Fruit fly (Drosophila melanogaster) Kc167 (cell line): ENCODE results near the gene Plod.

Experiments
- Myc ChIP-seq: fragments of >200 bp; optimal IDR thresholded peaks from 2 replicates; lab custom pipeline; 2017; ENCODE audit warnings: missing external identifiers
- Sin3A ChIP-seq: fragments of >200 bp; optimal IDR thresholded peaks from 2 replicates; lab custom pipeline; 2018; ENCODE audit warnings: missing external identifiers
- h ChIP-seq: fragments of >200 bp; optimal IDR thresholded peaks from 3 replicates; lab custom pipeline; 2018; ENCODE audit warnings: missing external identifiers
- insv ChIP-seq: fragments of >200 bp; optimal IDR thresholded peaks from 3 replicates; lab custom pipeline; 2018; ENCODE audit warnings: missing external identifiers
- psq ChIP-seq: fragments of >200 bp; optimal IDR thresholded peaks from 2 replicates; lab custom pipeline; 2017; ENCODE audit warnings: missing external identifiers
- ttk ChIP-seq: sonication (Bioruptor generic); optimal IDR thresholded peaks from 2 replicates; lab custom pipeline; 2017; ENCODE audit warnings: missing external identifiers

The Plod gene

dm6 chr3L:11196860-11197259 lies 9.0 kb downstream of the Plod start:
- TF ChIP-seq Myc (no peak), Sin3A (lab: Kevin White, UChicago) (no peak), h (lab: Kevin White, UChicago) (no peak), psq (lab: Kevin White, UChicago) (no peak), insv (lab: Kevin White, UChicago) (no peak), ttk (lab: Kevin White, UChicago) (no peak)

DNA sequence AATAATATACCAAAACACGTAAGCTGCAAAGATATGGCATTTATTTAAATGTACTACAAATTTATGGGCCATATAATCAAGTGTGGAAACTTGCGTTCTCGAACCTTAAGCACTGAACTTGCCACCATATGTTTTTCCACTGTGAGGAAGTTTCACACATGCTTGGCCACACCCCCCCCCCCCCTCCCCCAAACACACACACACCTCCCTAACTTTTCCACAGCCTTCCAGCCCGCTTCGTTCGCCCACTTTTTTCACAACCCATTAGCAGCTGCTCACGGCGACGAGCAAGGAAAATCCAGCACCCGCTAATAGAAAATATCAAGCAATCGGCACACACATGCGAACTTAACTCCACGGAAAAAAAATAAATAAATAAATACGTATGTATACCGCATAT lies 10.5 kb downstream of the Plod start:
- no peak for TF ChIP-seq Myc

dm6 chr3L:11190022-11190421 lies 15.8 kb downstream of the Plod start:
- TF ChIP-seq insv (lab: Kevin White, UChicago) (no peak), Sin3A (lab: Kevin White, UChicago) (no peak), Myc (no peak), h (lab: Kevin White, UChicago) (no peak), psq (lab: Kevin White, UChicago) (no peak), ttk (lab: Kevin White, UChicago) (no peak)

- no peak for TF ChIP-seq Sin3A (lab: Kevin White, UChicago)
Measured at dm6 chr3L:11186768-11187167, 19.0 kb downstream of the Plod start.

dm6 chr3L:11183965-11184364 lies 21.9 kb downstream of the Plod start:
- no peak for TF ChIP-seq psq (lab: Kevin White, UChicago)
- TF ChIP-seq h (lab: Kevin White, UChicago) = no peak
- TF ChIP-seq Myc = no peak
- TF ChIP-seq Sin3A (lab: Kevin White, UChicago) = no peak
- TF ChIP-seq insv (lab: Kevin White, UChicago) = no peak
- no peak for TF ChIP-seq ttk (lab: Kevin White, UChicago)

DNA sequence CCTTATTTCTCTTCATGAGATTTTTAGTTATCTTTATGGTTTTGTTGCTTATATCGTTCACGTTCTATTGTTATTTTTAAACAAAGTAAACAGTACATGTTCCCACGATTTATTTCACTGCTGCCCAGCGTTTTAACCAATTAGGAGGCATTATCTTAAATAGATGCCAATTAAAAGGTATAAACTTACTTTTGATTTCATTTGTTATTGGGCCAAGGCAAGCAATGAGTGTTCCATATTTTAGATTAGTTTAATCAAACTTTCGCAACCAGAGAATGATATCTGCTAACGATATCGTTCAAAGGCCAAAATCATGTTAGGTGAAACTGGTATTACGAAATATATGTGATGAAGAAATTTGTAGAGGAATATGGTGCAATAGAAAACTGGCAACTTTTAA lies 22.8 kb downstream of the Plod start:
- no peak for TF ChIP-seq insv (lab: Kevin White, UChicago)
- no peak for TF ChIP-seq psq (lab: Kevin White, UChicago)
- no peak for TF ChIP-seq ttk (lab: Kevin White, UChicago)
- TF ChIP-seq h (lab: Kevin White, UChicago) = no peak
- no peak for TF ChIP-seq Myc
- TF ChIP-seq Sin3A (lab: Kevin White, UChicago) = no peak

DNA sequence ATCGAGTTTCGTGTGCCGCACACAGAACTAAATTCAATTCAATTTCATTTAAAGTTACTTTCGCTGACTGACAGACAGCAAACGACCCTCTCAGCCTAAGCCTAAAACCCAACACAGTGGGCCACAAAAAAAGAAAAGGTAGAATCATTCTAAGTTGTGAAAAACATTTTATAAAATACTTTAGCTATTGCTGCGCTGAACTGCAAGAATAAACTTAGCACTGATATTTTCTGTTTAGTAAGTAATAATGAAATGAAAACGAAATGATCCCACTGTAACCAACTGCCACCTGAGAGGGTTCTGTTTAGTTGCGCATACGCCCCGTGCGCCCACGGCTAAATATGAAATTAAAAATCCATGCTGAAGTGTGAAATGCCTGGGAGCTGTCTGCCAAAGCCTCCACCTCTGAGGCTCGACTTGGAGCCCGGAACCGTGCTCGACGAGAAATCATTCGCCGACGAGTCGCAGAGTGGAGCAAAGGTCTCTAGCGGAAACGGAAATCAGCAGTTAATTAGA lies 32.7 kb downstream of the Plod start, which contains the start of gene CG14142:
CG14142 (plus strand) TSS at position 466 of the 516 bp plus-strand sequence.
- TF ChIP-seq Sin3A (lab: Kevin White, UChicago) (no peak), insv (lab: Kevin White, UChicago) (no peak), Myc (no peak), ttk (lab: Kevin White, UChicago) (no peak), h (lab: Kevin White, UChicago) (no peak), psq (lab: Kevin White, UChicago) (no peak)

dm6 chr3L:11169299-11170181 lies 36.3 kb downstream of the Plod start, which contains the start of the genes wls and Adck5:
Gene wls (minus strand): TSS chr3L:11169625.
Gene Adck5 (plus strand): TSS chr3L:11169817.
- no peak for TF ChIP-seq insv (lab: Kevin White, UChicago)
- TF ChIP-seq h (lab: Kevin White, UChicago) = no peak
- TF ChIP-seq ttk (lab: Kevin White, UChicago) = no peak
- TF ChIP-seq Myc = no peak
- no peak for TF ChIP-seq psq (lab: Kevin White, UChicago)
- TF ChIP-seq Sin3A (lab: Kevin White, UChicago) = no peak

DNA sequence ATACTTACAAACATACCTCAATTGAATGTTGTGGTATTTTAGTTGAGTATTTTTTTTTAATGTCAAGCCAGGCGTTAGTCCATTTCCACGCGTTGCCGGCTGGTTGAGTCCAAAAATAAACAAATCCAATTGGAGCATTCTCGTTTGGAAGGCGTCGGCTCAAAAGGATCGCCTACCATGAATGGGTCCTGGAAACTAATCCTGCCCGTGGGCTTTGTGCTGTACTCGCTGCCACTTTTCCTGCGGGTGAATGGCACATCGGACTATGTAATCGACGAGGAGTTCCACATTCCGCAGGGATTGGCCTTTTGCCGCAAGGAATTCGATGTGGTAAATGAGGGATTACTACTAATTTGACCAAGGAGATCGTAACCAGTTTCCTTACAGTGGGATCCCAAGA lies 40.9 kb downstream of the Plod start, which contains the start of gene Alg10:
Alg10 (plus strand) TSS at position 73 of the 400 bp plus-strand sequence.
- no peak for TF ChIP-seq h (lab: Kevin White, UChicago)
- no peak for TF ChIP-seq psq (lab: Kevin White, UChicago)
- no peak for TF ChIP-seq Myc
- TF ChIP-seq ttk (lab: Kevin White, UChicago) = no peak
- TF ChIP-seq insv (lab: Kevin White, UChicago) = no peak
- TF ChIP-seq Sin3A (lab: Kevin White, UChicago) = no peak

dm6 chr3L:11155380-11155779 lies 50.4 kb downstream of the Plod start:
- no peak for TF ChIP-seq psq (lab: Kevin White, UChicago)
- no peak for TF ChIP-seq Sin3A (lab: Kevin White, UChicago)
- TF ChIP-seq h (lab: Kevin White, UChicago) = no peak
- no peak for TF ChIP-seq Myc
- TF ChIP-seq ttk (lab: Kevin White, UChicago) = no peak
- no peak for TF ChIP-seq insv (lab: Kevin White, UChicago)

dm6 chr3L:11150735-11151287 lies 55.0 kb downstream of the Plod start, which contains the start of gene CG6216:
Gene CG6216 (minus strand): TSS chr3L:11150785.
- TF ChIP-seq Myc (no peak), ttk (lab: Kevin White, UChicago) (no peak), psq (lab: Kevin White, UChicago) (no peak), h (lab: Kevin White, UChicago) (no peak), insv (lab: Kevin White, UChicago) (no peak), Sin3A (lab: Kevin White, UChicago) (no peak)
